Fruit fly (Drosophila melanogaster) whole organism: ENCODE measurements around the gene udt.

ENCODE experiments used
- CG8478 ChIP-seq: fragments of >200 bp; optimal IDR thresholded peaks from 2 replicates; lab custom pipeline; 2018; ENCODE audit warnings: inconsistent platforms
- Dll ChIP-seq: fragments of >200 bp; optimal IDR thresholded peaks from 2 replicates; lab custom pipeline; 2017
- pan ChIP-seq: fragments of >200 bp; optimal IDR thresholded peaks from 2 replicates; lab custom pipeline; 2017
- psq ChIP-seq: fragments of >200 bp; optimal IDR thresholded peaks from 2 replicates; lab custom pipeline; 2017

- TF ChIP-seq psq (no peak), CG8478 (lab: Kevin White, UChicago) (no peak), pan (lab: Kevin White, UChicago) (no peak), Dll (lab: Kevin White, UChicago) (no peak)
These were observed 37.2 kb downstream of the udt start for dm6 chr3R:23725711-23726349.
